Worm (Caenorhabditis elegans) whole organism, L4/young adult: ENCODE data around the gene rnr-2.

Experiments used
- W03F9.2 ChIP-seq: fragments of 150-350 bp; optimal IDR thresholded peaks from 2 replicates; lab custom pipeline; 2014; ENCODE audit warnings: missing biosample characterization, missing genetic modification characterization
- dao-5 ChIP-seq: sonication (generic microtip); optimal IDR thresholded peaks from 2 replicates; lab custom pipeline; 2016; ENCODE audit warnings: missing genotype, missing genetic modification characterization, moderate library complexity, missing compliant biosample characterization
- him-1 ChIP-seq: sonication (generic microtip); optimal IDR thresholded peaks from 2 replicates; lab custom pipeline; 2016; ENCODE audit warnings: missing genotype, missing genetic modification reagents, missing genetic modification characterization, missing compliant biosample characterization

- no peak for TF ChIP-seq him-1 (tag; lab: Kevin White, UChicago)
- TF ChIP-seq W03F9.2 (tag; lab: Kevin White, UChicago) = no peak
- TF ChIP-seq dao-5 (tag; lab: Kevin White, UChicago) = no peak
Observed at ce11 chrIII:4120386-4120785, 25.7 kb upstream of the rnr-2 start.
